Fruit fly (Drosophila melanogaster) whole organism, embryonic: ENCODE results near the gene glu.

Experiments
- Abd-B ChIP-seq: fragments of 200-800 bp; sonication (Bioruptor generic); optimal IDR thresholded peaks from 2 replicates; lab custom pipeline; 2018; ENCODE audit warnings: missing biosample characterization, mild to moderate bottlenecking, missing genetic modification characterization, moderate library complexity
- Ada2b ChIP-seq: fragments of 200-800 bp; sonication (Bioruptor generic); IDR thresholded peaks from 2 replicates; pipeline ENCODE4 v1.3.6; 2022; ENCODE audit warnings: missing biosample characterization, missing genetic modification characterization
- BEAF-32 ChIP-seq: fragments of 200-800 bp; sonication (Bioruptor generic); optimal IDR thresholded peaks from 3 replicates; lab custom pipeline; 2017; ENCODE audit warnings: missing biosample characterization, missing genetic modification characterization, mild to moderate bottlenecking, moderate library complexity, missing genetic modification reagents
- Blimp-1 ChIP-seq: fragments of 200-800 bp; sonication (Bioruptor generic); optimal IDR thresholded peaks from 3 replicates; lab custom pipeline; 2018; ENCODE audit warnings: missing biosample characterization, missing genetic modification characterization, mild to moderate bottlenecking, moderate library complexity, missing genetic modification reagents
- CG12942 ChIP-seq: fragments of 200-800 bp; sonication (Bioruptor generic); optimal IDR thresholded peaks from 3 replicates; lab custom pipeline; 2016; ENCODE audit warnings: missing biosample characterization, missing genetic modification characterization
- CG13287 ChIP-seq: fragments of 200-800 bp; sonication (Bioruptor generic); IDR thresholded peaks from 2 replicates; pipeline ENCODE4 v1.3.6; 2022; ENCODE audit warnings: missing biosample characterization, missing genetic modification characterization; ENCODE audit not compliant: partially characterized antibody
- CG15601 ChIP-seq: fragments of 200-800 bp; sonication (Bioruptor generic); optimal IDR thresholded peaks from 3 replicates; lab custom pipeline; 2019; ENCODE audit warnings: missing biosample characterization, mild to moderate bottlenecking, missing genetic modification characterization, moderate library complexity
- CG1602 ChIP-seq: fragments of 200-800 bp; sonication (Bioruptor generic); optimal IDR thresholded peaks from 3 replicates; lab custom pipeline; 2016; ENCODE audit warnings: missing biosample characterization, missing genetic modification characterization
- CG1603 ChIP-seq: fragments of 200-800 bp; sonication (Bioruptor generic); optimal IDR thresholded peaks from 2 replicates; lab custom pipeline; 2019; ENCODE audit warnings: missing biosample characterization, mild to moderate bottlenecking, missing genetic modification characterization, moderate library complexity
- CG16815 ChIP-seq: fragments of 200-800 bp; sonication (Bioruptor generic); optimal IDR thresholded peaks from 3 replicates; lab custom pipeline; 2017; ENCODE audit warnings: missing biosample characterization, mild to moderate bottlenecking, missing genetic modification characterization
- CG17328 ChIP-seq: fragments of 200-800 bp; sonication (Bioruptor generic); IDR thresholded peaks from 2 replicates; pipeline ENCODE4 v1.3.6; 2022; ENCODE audit warnings: missing biosample characterization, missing genetic modification characterization
- CG17385 ChIP-seq: fragments of 200-800 bp; sonication (Bioruptor generic); optimal IDR thresholded peaks from 3 replicates; lab custom pipeline; 2018; ENCODE audit warnings: missing biosample characterization, mild to moderate bottlenecking, missing genetic modification characterization
- CG18599 ChIP-seq: fragments of 200-800 bp; sonication (Bioruptor generic); optimal IDR thresholded peaks from 3 replicates; lab custom pipeline; 2017; ENCODE audit warnings: missing biosample characterization, missing genetic modification characterization, mild to moderate bottlenecking, moderate library complexity, missing genetic modification reagents
- CG30020 ChIP-seq: fragments of 200-800 bp; optimal IDR thresholded peaks from 2 replicates; lab custom pipeline; 2019; ENCODE audit warnings: missing biosample characterization, mild to moderate bottlenecking, missing genetic modification characterization, moderate library complexity
- CG3407 ChIP-seq: fragments of 200-800 bp; sonication (Bioruptor generic); optimal IDR thresholded peaks from 2 replicates; lab custom pipeline; 2018; ENCODE audit warnings: missing biosample characterization, mild to moderate bottlenecking, missing genetic modification characterization
- CG3847 ChIP-seq: fragments of 200-800 bp; sonication (Bioruptor generic); IDR thresholded peaks from 2 replicates; pipeline ENCODE4 v1.3.6; 2022; ENCODE audit warnings: missing biosample characterization, missing genetic modification characterization
- CG5180 ChIP-seq: fragments of 200-800 bp; sonication (Bioruptor generic); optimal IDR thresholded peaks from 3 replicates; lab custom pipeline; 2017; ENCODE audit warnings: missing biosample characterization, missing genetic modification characterization, mild to moderate bottlenecking, moderate library complexity, missing genetic modification reagents
- CG5245 ChIP-seq: fragments of 200-800 bp; sonication (Bioruptor generic); optimal IDR thresholded peaks from 3 replicates; lab custom pipeline; 2016; ENCODE audit warnings: missing biosample characterization, missing genetic modification characterization
- CG6254 ChIP-seq: fragments of 200-800 bp; sonication (Bioruptor generic); optimal IDR thresholded peaks from 3 replicates; lab custom pipeline; 2017; ENCODE audit warnings: mild to moderate bottlenecking, missing biosample characterization, missing genetic modification reagents, missing genetic modification characterization
- CG6272 ChIP-seq: fragments of 200-800 bp; sonication (Bioruptor generic); IDR thresholded peaks from 2 replicates; pipeline ENCODE4 v1.3.6; 2022; ENCODE audit warnings: missing biosample characterization, missing genetic modification characterization
- CG6683 ChIP-seq: fragments of 200-800 bp; sonication (Bioruptor generic); optimal IDR thresholded peaks from 2 replicates; lab custom pipeline; 2017; ENCODE audit warnings: missing biosample characterization, mild to moderate bottlenecking, missing genetic modification characterization, missing genetic modification reagents
- CG6765 ChIP-seq: fragments of 200-800 bp; sonication (Bioruptor generic); optimal IDR thresholded peaks from 3 replicates; lab custom pipeline; 2017; ENCODE audit warnings: missing biosample characterization, mild to moderate bottlenecking, missing genetic modification characterization
- CG7928 ChIP-seq: fragments of 200-800 bp; sonication (Bioruptor generic); optimal IDR thresholded peaks from 2 replicates; lab custom pipeline; 2017; ENCODE audit warnings: missing biosample characterization, mild to moderate bottlenecking, missing genetic modification characterization
- CG8089 ChIP-seq: fragments of 200-800 bp; sonication (Bioruptor generic); optimal IDR thresholded peaks from 3 replicates; lab custom pipeline; 2016; ENCODE audit warnings: missing biosample characterization, missing genetic modification characterization
- CG8924 ChIP-seq: fragments of 200-800 bp; optimal IDR thresholded peaks from 3 replicates; lab custom pipeline; 2019; ENCODE audit warnings: missing biosample characterization, mild to moderate bottlenecking, missing genetic modification characterization, moderate library complexity
- CG9437 ChIP-seq: fragments of 200-800 bp; sonication (Bioruptor generic); optimal IDR thresholded peaks from 2 replicates; lab custom pipeline; 2018; ENCODE audit warnings: missing biosample characterization, mild to moderate bottlenecking, missing genetic modification characterization
- CG9797 ChIP-seq: fragments of 200-800 bp; sonication (Bioruptor generic); optimal IDR thresholded peaks from 3 replicates; lab custom pipeline; 2018; ENCODE audit warnings: missing biosample characterization, mild to moderate bottlenecking, missing genetic modification characterization
- Dp ChIP-seq: fragments of 200-800 bp; sonication (Bioruptor generic); optimal IDR thresholded peaks from 2 replicates; lab custom pipeline; 2018; ENCODE audit warnings: missing biosample characterization, mild to moderate bottlenecking, missing genetic modification characterization, moderate library complexity
- Elba2 ChIP-seq: fragments of 200-800 bp; sonication (Bioruptor generic); optimal IDR thresholded peaks from 3 replicates; lab custom pipeline; 2016; ENCODE audit warnings: missing biosample characterization, missing genetic modification characterization
- Fer2 ChIP-seq: fragments of 200-800 bp; sonication (Bioruptor generic); optimal IDR thresholded peaks from 2 replicates; lab custom pipeline; 2018; ENCODE audit warnings: missing biosample characterization, mild to moderate bottlenecking, missing genetic modification characterization, moderate library complexity
- H15 ChIP-seq: fragments of 200-800 bp; sonication (Bioruptor generic); IDR thresholded peaks from 3 replicates; pipeline ENCODE4 v1.3.6; 2022; ENCODE audit warnings: missing biosample characterization, missing genetic modification characterization
- MESR4 ChIP-seq: fragments of 200-800 bp; sonication (Bioruptor generic); optimal IDR thresholded peaks from 2 replicates; lab custom pipeline; 2018; ENCODE audit warnings: missing biosample characterization, mild to moderate bottlenecking, missing genetic modification characterization, moderate library complexity
- MTF-1 ChIP-seq: fragments of 200-800 bp; sonication (Bioruptor generic); optimal IDR thresholded peaks from 2 replicates; lab custom pipeline; 2018; ENCODE audit warnings: missing biosample characterization, mild to moderate bottlenecking, missing genetic modification characterization, borderline replicate concordance
- Ptx1 ChIP-seq: fragments of 200-800 bp; sonication (Bioruptor generic); IDR thresholded peaks from 2 replicates; pipeline ENCODE4 v1.3.6; 2022; ENCODE audit warnings: missing biosample characterization, missing genetic modification characterization
- Xrp1 ChIP-seq: fragments of 200-800 bp; sonication (Bioruptor generic); IDR thresholded peaks from 2 replicates; pipeline ENCODE4 v1.3.6; 2022; ENCODE audit warnings: missing biosample characterization, missing genetic modification characterization
- aop ChIP-seq: fragments of 200-800 bp; sonication (Bioruptor generic); IDR thresholded peaks from 2 replicates; pipeline ENCODE4 v1.3.6; 2022; ENCODE audit warnings: missing biosample characterization, missing genetic modification characterization
- crp ChIP-seq, 2 experiments: fragments of 200-800 bp; sonication (Bioruptor generic); optimal IDR thresholded peaks; 2 replicates in 1 of 2; 3 replicates in 1 of 2; lab custom pipeline; 2017; ENCODE audit warnings: missing biosample characterization in 2 of 2, missing genetic modification characterization in 2 of 2, mild to moderate bottlenecking in 1 of 2, moderate library complexity in 1 of 2
- fd96Cb ChIP-seq: fragments of 200-800 bp; sonication (Bioruptor generic); optimal IDR thresholded peaks from 2 replicates; lab custom pipeline; 2018; ENCODE audit warnings: missing biosample characterization, mild to moderate bottlenecking, missing genetic modification characterization, moderate library complexity
- gsb ChIP-seq: fragments of 200-800 bp; sonication (Bioruptor generic); IDR thresholded peaks from 2 replicates; pipeline ENCODE4 v1.3.6; 2022; ENCODE audit warnings: missing biosample characterization, missing genetic modification characterization
- hb ChIP-seq: fragments of 200-800 bp; sonication (Bioruptor generic); IDR thresholded peaks from 3 replicates; pipeline ENCODE4 v1.3.6; 2022; ENCODE audit warnings: missing biosample characterization, missing genetic modification characterization; ENCODE audit not compliant: partially characterized antibody
- inv ChIP-seq: fragments of 200-800 bp; sonication (Bioruptor generic); IDR thresholded peaks from 2 replicates; pipeline ENCODE4 v1.3.6; 2022; ENCODE audit warnings: missing biosample characterization, missing genetic modification characterization; ENCODE audit not compliant: partially characterized antibody
- knrl ChIP-seq: fragments of 200-800 bp; sonication (Bioruptor generic); IDR thresholded peaks from 3 replicates; pipeline ENCODE4 v1.3.6; 2022; ENCODE audit warnings: missing biosample characterization, missing genetic modification characterization; ENCODE audit not compliant: partially characterized antibody
- luna ChIP-seq: fragments of 200-800 bp; sonication (Bioruptor generic); optimal IDR thresholded peaks from 2 replicates; lab custom pipeline; 2016; ENCODE audit warnings: missing biosample characterization, missing genetic modification characterization
- nau ChIP-seq: fragments of 200-800 bp; sonication (Bioruptor generic); optimal IDR thresholded peaks from 3 replicates; lab custom pipeline; 2017; ENCODE audit warnings: missing biosample characterization, mild to moderate bottlenecking, missing genetic modification characterization, missing genetic modification reagents
- p53 ChIP-seq: fragments of 200-800 bp; sonication (Bioruptor generic); optimal IDR thresholded peaks from 2 replicates; lab custom pipeline; 2016; ENCODE audit warnings: missing biosample characterization, missing genetic modification characterization
- pho ChIP-seq: fragments of 200-800 bp; sonication (Bioruptor generic); optimal IDR thresholded peaks from 2 replicates; lab custom pipeline; 2016; ENCODE audit warnings: missing biosample characterization, missing genetic modification characterization
- pita ChIP-seq: fragments of 200-800 bp; sonication (Bioruptor generic); optimal IDR thresholded peaks from 2 replicates; lab custom pipeline; 2017; ENCODE audit warnings: missing biosample characterization, mild to moderate bottlenecking, missing genetic modification characterization
- ro ChIP-seq: fragments of 200-800 bp; sonication (Bioruptor generic); IDR thresholded peaks from 2 replicates; pipeline ENCODE4 v1.3.6; 2022; ENCODE audit warnings: missing biosample characterization, missing genetic modification characterization
- so ChIP-seq: fragments of 200-800 bp; sonication (Bioruptor generic); IDR thresholded peaks from 3 replicates; pipeline ENCODE4 v1.3.6; 2022; ENCODE audit warnings: missing biosample characterization, missing genetic modification characterization
- stc ChIP-seq: fragments of 200-800 bp; sonication (Bioruptor generic); IDR thresholded peaks from 2 replicates; pipeline ENCODE4 v1.3.6; 2022; ENCODE audit warnings: missing biosample characterization, missing genetic modification characterization
- wdn ChIP-seq: fragments of 200-800 bp; sonication (Bioruptor generic); IDR thresholded peaks from 2 replicates; pipeline ENCODE4 v1.3.6; 2022; ENCODE audit warnings: missing biosample characterization, missing genetic modification characterization

The glu gene

DNA sequence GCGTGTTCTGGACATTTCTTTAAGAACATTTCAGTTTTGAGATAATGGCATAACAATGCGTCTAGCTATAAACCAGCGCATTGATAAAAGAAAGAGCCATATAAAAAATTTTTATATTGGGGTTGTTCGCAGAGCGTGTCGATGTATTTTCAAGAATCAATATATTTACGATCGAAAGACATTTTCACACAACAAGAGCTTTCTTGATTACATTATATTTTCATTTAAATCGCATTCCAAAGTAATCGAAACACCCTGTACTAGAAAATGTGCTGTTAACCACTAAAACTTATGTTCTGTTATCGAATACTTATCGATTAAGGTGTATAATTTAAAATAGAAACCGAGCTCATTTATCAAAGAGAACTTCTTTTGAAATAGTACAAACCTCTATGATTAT, 34.4 kb downstream of the glu start (continued):
- TF ChIP-seq Ptx1 = no peak
- TF ChIP-seq fd96Cb = no peak
- no peak for TF ChIP-seq CG13287 (GFP tag; lab: Robert Waterston, UW)
- TF ChIP-seq p53 = no peak
- TF ChIP-seq pita (GFP tag; lab: Kevin White, UChicago) = no peak
- TF ChIP-seq so = no peak
- peak; percentile 41; the same call in 1 of the 2 replicates for TF ChIP-seq CG3847 (GFP tag; lab: Robert Waterston, UW)
- TF ChIP-seq inv = no peak
- TF ChIP-seq Fer2 = no peak
- no peak for TF ChIP-seq CG9797 (GFP tag; lab: Kevin White, UChicago)
- no peak for TF ChIP-seq CG3407 (GFP tag; lab: Kevin White, UChicago)
- no peak for TF ChIP-seq CG8924 (tag; lab: Kevin White, UChicago)
- no peak for TF ChIP-seq MTF-1 (GFP tag; lab: Kevin White, UChicago)
- no peak for TF ChIP-seq CG1602 (GFP tag; lab: Kevin White, UChicago)
- no peak for TF ChIP-seq crp (GFP tag; optimal IDR thresholded peaks at IDR 0.05; lab: Kevin White, UChicago)
- TF ChIP-seq CG6254 (GFP tag; lab: Kevin White, UChicago) = no peak
- no peak for TF ChIP-seq stc (GFP tag; lab: Robert Waterston, UW)
- TF ChIP-seq CG12942 (GFP tag; lab: Kevin White, UChicago) = no peak
- TF ChIP-seq gsb (GFP tag; lab: Robert Waterston, UW) = no peak
- peak; percentile 62 for TF ChIP-seq CG17385 (GFP tag; lab: Kevin White, UChicago)
- TF ChIP-seq aop (GFP tag; lab: Robert Waterston, UW) = no peak
- no peak for TF ChIP-seq CG6765 (GFP tag; lab: Kevin White, UChicago)
- TF ChIP-seq CG18599 = no peak
- no peak; the same call in 1 of the 2 replicates for TF ChIP-seq CG17328 (GFP tag; lab: Robert Waterston, UW)
- TF ChIP-seq Blimp-1 (GFP tag; lab: Kevin White, UChicago) = no peak
- no peak for TF ChIP-seq CG5245
- TF ChIP-seq hb = no peak
- TF ChIP-seq nau (GFP tag; lab: Kevin White, UChicago) = no peak
- no peak for TF ChIP-seq CG5180 (GFP tag; lab: Kevin White, UChicago)
- TF ChIP-seq knrl (GFP tag; lab: Robert Waterston, UW) = no peak
- TF ChIP-seq CG16815 (GFP tag; lab: Kevin White, UChicago) = no peak

DNA sequence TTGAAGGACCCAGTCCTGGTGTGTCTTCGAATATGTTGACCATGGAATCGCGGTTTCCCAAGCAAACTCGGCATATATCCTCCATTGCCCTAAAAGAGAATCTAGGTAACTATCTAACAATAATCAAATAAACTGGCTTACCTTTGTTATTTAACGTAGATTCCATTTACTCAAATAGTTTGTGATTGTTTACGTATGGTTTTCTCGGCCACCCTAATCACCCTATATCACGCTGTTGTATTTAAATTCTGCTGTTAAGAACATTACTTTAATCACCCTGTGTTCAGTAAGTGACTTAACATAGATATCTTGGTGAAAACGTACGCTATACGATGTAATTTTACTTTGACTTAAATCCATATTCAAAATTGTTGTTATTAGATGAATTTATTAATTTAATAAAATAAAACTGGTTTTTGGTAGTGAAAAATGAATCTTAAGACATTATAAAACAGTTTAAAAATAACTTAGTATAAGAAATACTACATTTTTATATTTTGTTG, 35.1 kb downstream of the glu start:
- TF ChIP-seq so (no peak), Ptx1 (no peak), Dp (GFP tag; lab: Kevin White, UChicago) (peak; percentile 31), CG15601 (tag; lab: Kevin White, UChicago) (no peak), Abd-B (GFP tag; lab: Kevin White, UChicago) (no peak), CG9437 (GFP tag; lab: Kevin White, UChicago) (peak; percentile 76), Elba2 (GFP tag; lab: Kevin White, UChicago) (no peak), Ada2b (no peak), CG7928 (GFP tag; lab: Kevin White, UChicago) (no peak), CG8089 (GFP tag; lab: Kevin White, UChicago) (no peak), CG30020 (tag; lab: Kevin White, UChicago) (peak; percentile 94), Xrp1 (GFP tag; lab: Robert Waterston, UW) (no peak), H15 (GFP tag; lab: Robert Waterston, UW) (no peak), wdn (no peak), CG6683 (GFP tag; lab: Kevin White, UChicago) (no peak), luna (GFP tag; lab: Kevin White, UChicago) (no peak), pho (GFP tag; lab: Kevin White, UChicago) (no peak), ro (GFP tag; lab: Robert Waterston, UW) (no peak), MESR4 (GFP tag; lab: Kevin White, UChicago) (peak; percentile 29), BEAF-32 (GFP tag; lab: Kevin White, UChicago) (peak; percentile 2), CG1603 (tag; lab: Kevin White, UChicago) (peak; percentile 48), CG6272 (GFP tag; lab: Robert Waterston, UW) (no peak)
